Worm (Caenorhabditis elegans) whole organism, young adult: ENCODE results near the gene nuc-1.

Experiments
- B0019.2 ChIP-seq: fragments of 200-800 bp; sonication (Bioruptor generic); conservative IDR thresholded peaks from 2 replicates; pipeline ENCODE4 v1.3.6; 2022; ENCODE audit warnings: missing genetic modification reagents, missing genetic modification characterization, missing compliant biosample characterization
- F22D6.2 ChIP-seq: sonication (generic microtip); optimal IDR thresholded peaks from 2 replicates; lab custom pipeline; 2016; ENCODE audit warnings: mild to moderate bottlenecking, missing genetic modification characterization, missing compliant biosample characterization
- F33H1.4 ChIP-seq: fragments of 200-800 bp; sonication (Bioruptor generic); IDR thresholded peaks from 2 replicates; pipeline ENCODE4 v1.3.6; 2022; ENCODE audit warnings: missing genetic modification reagents, missing genetic modification characterization, missing compliant biosample characterization
- F49E8.2 ChIP-seq: sonication (generic microtip); optimal IDR thresholded peaks from 3 replicates; lab custom pipeline; 2017; ENCODE audit warnings: missing genetic modification characterization, mild to moderate bottlenecking, missing compliant biosample characterization, antibody characterized with exemption, moderate library complexity; ENCODE audit not compliant: insufficient read depth
- F52B5.7 ChIP-seq: sonication (generic microtip); optimal IDR thresholded peaks from 2 replicates; lab custom pipeline; 2016; ENCODE audit warnings: mild to moderate bottlenecking, missing genetic modification characterization, missing compliant biosample characterization
- F57A8.1 ChIP-seq: fragments of 200-800 bp; sonication (Bioruptor generic); optimal IDR thresholded peaks from 2 replicates; lab custom pipeline; 2018; ENCODE audit warnings: mild to moderate bottlenecking, missing genetic modification characterization, moderate library complexity, missing compliant biosample characterization
- F57C9.4 ChIP-seq: sonication (generic microtip); optimal IDR thresholded peaks from 2 replicates; lab custom pipeline; 2017; ENCODE audit warnings: mild to moderate bottlenecking, missing genetic modification characterization, missing compliant biosample characterization
- T07F8.4 ChIP-seq: sonication (generic microtip); optimal IDR thresholded peaks from 2 replicates; lab custom pipeline; 2016; ENCODE audit warnings: mild to moderate bottlenecking, missing genetic modification characterization, moderate library complexity, missing compliant biosample characterization
- Y53G8AR.9 ChIP-seq: fragments of 200-800 bp; sonication (Bioruptor generic); conservative IDR thresholded peaks from 2 replicates; pipeline ENCODE4 v1.3.6; 2022; ENCODE audit warnings: missing genetic modification reagents, missing genetic modification characterization, missing compliant biosample characterization
- aptf-2 ChIP-seq: fragments of 200-800 bp; sonication (Bioruptor generic); conservative IDR thresholded peaks from 2 replicates; pipeline ENCODE4 v1.3.6; 2022; ENCODE audit warnings: missing genetic modification reagents, missing genetic modification characterization, missing compliant biosample characterization
- aptf-3 ChIP-seq: fragments of 200-800 bp; sonication (Bioruptor generic); IDR thresholded peaks from 2 replicates; pipeline ENCODE4 v1.3.6; 2022; ENCODE audit warnings: missing genetic modification characterization, missing compliant biosample characterization
- athp-1 ChIP-seq: sonication (generic microtip); optimal IDR thresholded peaks from 2 replicates; lab custom pipeline; 2017; ENCODE audit warnings: mild to moderate bottlenecking, missing genetic modification characterization, missing compliant biosample characterization
- attf-6 ChIP-seq: fragments of 200-800 bp; sonication (Bioruptor generic); IDR thresholded peaks from 2 replicates; pipeline ENCODE4 v1.3.6; 2022; ENCODE audit warnings: missing genetic modification reagents, missing genetic modification characterization, missing compliant biosample characterization
- bed-1 ChIP-seq: fragments of 200-800 bp; sonication (Bioruptor generic); IDR thresholded peaks from 2 replicates; pipeline ENCODE4 v1.3.6; 2022; ENCODE audit warnings: missing genetic modification reagents, missing genetic modification characterization, missing compliant biosample characterization
- bed-2 ChIP-seq: fragments of 200-800 bp; sonication (Bioruptor generic); IDR thresholded peaks from 2 replicates; pipeline ENCODE4 v1.3.6; 2022; ENCODE audit warnings: missing genetic modification reagents, missing genetic modification characterization, missing compliant biosample characterization
- ceh-91 ChIP-seq: fragments of 200-800 bp; sonication (Bioruptor generic); IDR thresholded peaks from 2 replicates; pipeline ENCODE4 v1.3.6; 2022; ENCODE audit warnings: missing genetic modification reagents, missing genetic modification characterization, missing compliant biosample characterization
- dpff-1 ChIP-seq: sonication (generic microtip); optimal IDR thresholded peaks from 2 replicates; lab custom pipeline; 2017; ENCODE audit warnings: mild to moderate bottlenecking, missing genetic modification characterization, missing compliant biosample characterization
- egl-18 ChIP-seq: fragments of 200-800 bp; sonication (Bioruptor generic); IDR thresholded peaks from 2 replicates; pipeline ENCODE4 v1.3.6; 2022; ENCODE audit warnings: missing genetic modification reagents, missing genetic modification characterization, missing compliant biosample characterization
- egrh-3 ChIP-seq: fragments of 200-800 bp; sonication (Bioruptor generic); IDR thresholded peaks from 2 replicates; pipeline ENCODE4 v1.3.6; 2022; ENCODE audit warnings: missing genetic modification reagents, missing genetic modification characterization, missing compliant biosample characterization
- hlh-26 ChIP-seq: fragments of 200-800 bp; sonication (Bioruptor generic); conservative IDR thresholded peaks from 2 replicates; pipeline ENCODE4 v1.3.6; 2022; ENCODE audit warnings: missing genetic modification reagents, missing genetic modification characterization, missing compliant biosample characterization
- hmg-20 ChIP-seq: fragments of 200-800 bp; sonication (Bioruptor generic); IDR thresholded peaks from 2 replicates; pipeline ENCODE4 v1.3.6; 2022; ENCODE audit warnings: missing genetic modification reagents, missing genetic modification characterization, missing compliant biosample characterization
- hrde-1 ChIP-seq: sonication (generic microtip); optimal IDR thresholded peaks from 2 replicates; lab custom pipeline; 2016; ENCODE audit warnings: missing genetic modification characterization, mild to moderate bottlenecking, missing compliant biosample characterization, moderate library complexity, missing genotype, missing genetic modification reagents, borderline replicate concordance
- lag-1 ChIP-seq: fragments of 200-800 bp; sonication (Bioruptor generic); IDR thresholded peaks from 2 replicates; pipeline ENCODE4 v1.3.6; 2022; ENCODE audit warnings: missing genetic modification reagents, missing genetic modification characterization, missing compliant biosample characterization
- let-607 ChIP-seq, 2 experiments: fragments of 200-800 bp in 1 of 2; sonication (Bioruptor generic) in 1 of 2; sonication (generic microtip) in 1 of 2; optimal IDR thresholded peaks; 2 replicates each; lab custom pipeline; 2016 to 2018; ENCODE audit warnings: mild to moderate bottlenecking in 2 of 2, missing compliant biosample characterization in 2 of 2, missing genetic modification characterization in 2 of 2, moderate library complexity in 2 of 2, missing genotype in 1 of 2
- lin-35 ChIP-seq, 3 experiments: fragments of 150-350 bp in 2 of 3; sonication (generic microtip) in 1 of 3; optimal IDR thresholded peaks; 2 replicates each; lab custom pipeline; 2014 to 2018; ENCODE audit warnings: missing biosample characterization in 3 of 3, missing genetic modification characterization in 3 of 3, missing genetic modification reagents in 3 of 3
- lin-40 ChIP-seq: sonication (generic microtip); optimal IDR thresholded peaks from 2 replicates; lab custom pipeline; 2016; ENCODE audit warnings: missing genetic modification characterization, mild to moderate bottlenecking, missing compliant biosample characterization, missing genotype, missing genetic modification reagents
- madf-6 ChIP-seq: fragments of 200-800 bp; sonication (Bioruptor generic); IDR thresholded peaks from 2 replicates; pipeline ENCODE4 v1.3.6; 2022; ENCODE audit warnings: missing genetic modification reagents, missing genetic modification characterization, missing compliant biosample characterization
- mcd-1 ChIP-seq: fragments of 200-800 bp; sonication (Bioruptor generic); IDR thresholded peaks from 2 replicates; pipeline ENCODE4 v1.3.6; 2022; ENCODE audit warnings: missing genetic modification reagents, missing genetic modification characterization, missing compliant biosample characterization
- nfya-1 ChIP-seq: sonication (generic microtip); optimal IDR thresholded peaks from 2 replicates; lab custom pipeline; 2017; ENCODE audit warnings: antibody characterized with exemption, missing compliant biosample characterization, missing genetic modification characterization, borderline replicate concordance; ENCODE audit not compliant: insufficient read depth
- nhr-27 ChIP-seq: fragments of 200-800 bp; sonication (Bioruptor generic); optimal IDR thresholded peaks from 2 replicates; lab custom pipeline; 2018; ENCODE audit warnings: mild to moderate bottlenecking, missing genetic modification characterization, moderate library complexity, missing compliant biosample characterization
- pbrm-1 ChIP-seq: fragments of 200-800 bp; sonication (Bioruptor generic); IDR thresholded peaks from 2 replicates; pipeline ENCODE4 v1.3.6; 2022; ENCODE audit warnings: missing genetic modification reagents, missing genetic modification characterization, missing compliant biosample characterization
- pha-4 ChIP-seq: fragments of 150-350 bp; sonication (generic microtip); optimal IDR thresholded peaks from 2 replicates; lab custom pipeline; 2014; ENCODE audit warnings: missing biosample characterization, missing genetic modification reagents, missing genetic modification characterization
- rpc-1 ChIP-seq, 2 experiments: fragments of 150-350 bp in 1 of 2; sonication (generic microtip) in 1 of 2; optimal IDR thresholded peaks; 2 replicates each; lab custom pipeline; 2014 to 2018; ENCODE audit warnings: missing biosample characterization in 1 of 2, missing genetic modification characterization in 1 of 2, missing genetic modification reagents in 1 of 2, missing genotype in 1 of 2
- snpc-1.3 ChIP-seq: sonication (generic microtip); optimal IDR thresholded peaks from 2 replicates; lab custom pipeline; 2017; ENCODE audit warnings: missing genetic modification characterization, mild to moderate bottlenecking, missing compliant biosample characterization, antibody characterized with exemption, moderate library complexity, missing genotype, missing genetic modification reagents; ENCODE audit not compliant: insufficient read depth
- sptf-2 ChIP-seq: fragments of 200-800 bp; sonication (Bioruptor generic); optimal IDR thresholded peaks from 2 replicates; lab custom pipeline; 2018; ENCODE audit warnings: mild to moderate bottlenecking, missing genetic modification characterization, missing compliant biosample characterization
- tbp1 ChIP-seq: fragments of 200-800 bp; sonication (Bioruptor generic); optimal IDR thresholded peaks from 2 replicates; lab custom pipeline; 2018; ENCODE audit warnings: mild to moderate bottlenecking, missing genetic modification characterization, missing compliant biosample characterization
- xnd-1 ChIP-seq: sonication (generic microtip); optimal IDR thresholded peaks from 2 replicates; lab custom pipeline; 2016; ENCODE audit warnings: missing genotype, missing genetic modification reagents, missing genetic modification characterization, missing compliant biosample characterization
- zim-3 ChIP-seq: sonication (generic microtip); optimal IDR thresholded peaks from 2 replicates; lab custom pipeline; 2017; ENCODE audit warnings: mild to moderate bottlenecking, missing genetic modification characterization, moderate library complexity, missing compliant biosample characterization
- ztf-22 ChIP-seq: fragments of 200-800 bp; sonication (Bioruptor generic); optimal IDR thresholded peaks from 2 replicates; lab custom pipeline; 2018; ENCODE audit warnings: mild to moderate bottlenecking, missing genetic modification characterization, moderate library complexity, missing compliant biosample characterization

nuc-1 gene

DNA sequence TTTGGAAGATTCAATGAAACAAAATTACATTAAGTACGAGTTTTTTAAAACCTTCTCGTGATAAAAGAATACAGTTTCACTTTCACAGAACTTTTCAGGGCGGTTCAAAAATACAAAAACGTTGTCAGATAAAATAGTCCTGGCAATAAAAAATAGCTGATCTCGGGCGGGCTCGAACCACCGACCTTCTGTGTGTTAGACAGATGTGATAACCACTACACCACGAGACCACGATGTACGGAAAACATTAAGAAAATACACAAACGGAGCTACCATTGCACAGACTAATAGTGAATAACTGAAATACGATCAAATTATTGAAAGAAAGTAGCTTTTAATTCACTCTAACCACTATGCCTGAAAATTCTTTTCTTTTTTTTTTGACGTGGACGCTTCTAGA lies 21.2 kb downstream of the nuc-1 start (continued):
- TF ChIP-seq snpc-1.3 (peak; percentile 39), F49E8.2 (no peak), attf-6 (GFP tag; lab: Robert Waterston, UW) (no peak), let-607 (tag; optimal IDR thresholded peaks at IDR 0.05; lab: Kevin White, UChicago) (peak in 1 of 2 experiments; percentile 8), ztf-22 (GFP tag; lab: Kevin White, UChicago) (no peak), hrde-1 (tag; lab: Kevin White, UChicago) (no peak), B0019.2 (GFP tag; lab: Robert Waterston, UW) (no peak), dpff-1 (no peak), aptf-3 (GFP tag; lab: Robert Waterston, UW) (0 out of 2 replicates have a peak, but pooled peaks have one; percentile 58), T07F8.4 (no peak), F33H1.4 (GFP tag; lab: Robert Waterston, UW) (no peak), pha-4 (tag; lab: Kevin White, UChicago) (no peak), lin-40 (peak; percentile 9), hlh-26 (GFP tag; lab: Robert Waterston, UW) (no peak), sptf-2 (GFP tag; lab: Kevin White, UChicago) (no peak), lag-1 (no peak), nfya-1 (tag; lab: Kevin White, UChicago) (no peak), F22D6.2 (no peak), hmg-20 (GFP tag; lab: Robert Waterston, UW) (peak; percentile 77), F57A8.1 (GFP tag; lab: Kevin White, UChicago) (no peak), zim-3 (peak; percentile 79), madf-6 (GFP tag; lab: Robert Waterston, UW) (no peak), athp-1 (no peak), bed-2 (GFP tag; lab: Robert Waterston, UW) (no peak), rpc-1 (optimal IDR thresholded peaks at IDR 0.05; lab: Kevin White, UChicago) (peak; percentile 82), rpc-1 (tag; optimal IDR thresholded peaks at IDR 0.05; lab: Kevin White, UChicago) (peak; percentile 92), ceh-91 (GFP tag; lab: Robert Waterston, UW) (no peak), F57C9.4 (tag; lab: Kevin White, UChicago) (no peak), tbp1 (peak; percentile 88), nhr-27 (tag; lab: Kevin White, UChicago) (no peak), bed-1 (GFP tag; lab: Robert Waterston, UW) (no peak), Y53G8AR.9 (GFP tag; lab: Robert Waterston, UW) (0 out of 2 replicates have a peak, but pooled peaks have one; percentile 49), egl-18 (GFP tag; lab: Robert Waterston, UW) (no peak), lin-35 (GFP tag; optimal IDR thresholded peaks at IDR 0.05; lab: Kevin White, UChicago) (no peak), aptf-2 (GFP tag; lab: Robert Waterston, UW) (no peak), F52B5.7 (peak; percentile 54), xnd-1 (tag; lab: Kevin White, UChicago) (no peak), egrh-3 (GFP tag; lab: Robert Waterston, UW) (no peak), pbrm-1 (peak; percentile 79), mcd-1 (GFP tag; lab: Robert Waterston, UW) (no peak)
